Worm (Caenorhabditis elegans): ENCODE results near the gene F52D10.4.

F52D10.4 gene

ce11 chrX:11603234-11604108 is 13.8 kb upstream of the F52D10.4 start (continued):
- no peak for TF ChIP-seq aptf-3 (GFP tag; IDR thresholded peaks at IDR 0.05)
- peak; percentile 64 for TF ChIP-seq ztf-3 (GFP tag; optimal IDR thresholded peaks at IDR 0.05)
- TF ChIP-seq F22D6.2 (tag; optimal IDR thresholded peaks at IDR 0.05): peak; percentile 8
- TF ChIP-seq ztf-18 (tag; optimal IDR thresholded peaks at IDR 0.05): peak; percentile 9
- no peak for TF ChIP-seq egl-18 (GFP tag; IDR thresholded peaks at IDR 0.05)
- TF ChIP-seq ZK185.1 (tag; optimal IDR thresholded peaks at IDR 0.05; ENCODE audit: poor library complexity, severe bottlenecking): peak; percentile 64
- peak; percentile 60 for TF ChIP-seq B0035.1 (tag; optimal IDR thresholded peaks at IDR 0.05)
- TF ChIP-seq akir-1 (GFP tag; optimal IDR thresholded peaks at IDR 0.05): no peak
- TF ChIP-seq lag-1 (GFP tag; IDR thresholded peaks at IDR 0.05): no peak
- no peak for TF ChIP-seq lir-1 (GFP tag; conservative IDR thresholded peaks at IDR 0.05)
- no peak for TF ChIP-seq F33H1.4 (GFP tag; IDR thresholded peaks at IDR 0.05)
- TF ChIP-seq tbx-9 (tag; optimal IDR thresholded peaks at IDR 0.05; ENCODE audit: borderline replicate concordance): no peak
- TF ChIP-seq pbrm-1 (GFP tag; IDR thresholded peaks at IDR 0.05): no peak
- TF ChIP-seq tbp1 (GFP tag; optimal IDR thresholded peaks at IDR 0.05): peak; percentile 51
- TF ChIP-seq B0336.3 (GFP tag; IDR thresholded peaks at IDR 0.05): peak; percentile 86
- peak; percentile 76 for TF ChIP-seq ama-1 (optimal IDR thresholded peaks at IDR 0.05)
- TF ChIP-seq ama-1 (GFP tag; optimal IDR thresholded peaks at IDR 0.05): peak in 1 of 2 experiments; percentile 36
- TF ChIP-seq lin-26 (GFP tag; IDR thresholded peaks at IDR 0.05): no peak
- TF ChIP-seq snpc-4 (GFP tag; optimal IDR thresholded peaks at IDR 0.05): no peak
- no peak for TF ChIP-seq snpc-4 (tag; optimal IDR thresholded peaks at IDR 0.05)
- peak; percentile 53; the same call in 1 of the 2 replicates for TF ChIP-seq nfyb-1 (GFP tag; IDR thresholded peaks at IDR 0.05)
- no peak for TF ChIP-seq F55B11.4 (tag; optimal IDR thresholded peaks at IDR 0.05; ENCODE audit: borderline replicate concordance, insufficient read depth)
- TF ChIP-seq nhr-27 (tag; optimal IDR thresholded peaks at IDR 0.05): no peak
- no peak for TF ChIP-seq T26A5.8 (tag; optimal IDR thresholded peaks at IDR 0.05)
- no peak for TF ChIP-seq F39B2.1 (GFP tag; IDR thresholded peaks at IDR 0.05)
- no peak for TF ChIP-seq let-526 (GFP tag; IDR thresholded peaks at IDR 0.05)
- peak; percentile 74 for TF ChIP-seq gei-17 (GFP tag; optimal IDR thresholded peaks at IDR 0.05)
- TF ChIP-seq ccch-3 (GFP tag; optimal IDR thresholded peaks at IDR 0.05): no peak
- TF ChIP-seq F57C9.4 (tag; optimal IDR thresholded peaks at IDR 0.05): no peak
- peak; percentile 62; the same call in 1 of the 2 replicates for TF ChIP-seq cebp-1 (GFP tag; IDR thresholded peaks at IDR 0.05)
- peak; percentile 82 for TF ChIP-seq cebp-1 (tag; optimal IDR thresholded peaks at IDR 0.05)
- peak in 1 of 3 experiments; percentile 56 for TF ChIP-seq lin-35 (GFP tag; optimal IDR thresholded peaks at IDR 0.05)
- TF ChIP-seq mel-28 (tag; optimal IDR thresholded peaks at IDR 0.05; ENCODE audit: borderline replicate concordance): no peak
- TF ChIP-seq madf-8 (GFP tag; conservative IDR thresholded peaks at IDR 0.05): no peak

- TF ChIP-seq ama-1 (optimal IDR thresholded peaks at IDR 0.05): peak; percentile 72
- TF ChIP-seq ama-1 (GFP tag; optimal IDR thresholded peaks at IDR 0.05): no peak
- TF ChIP-seq hrde-1 (tag; optimal IDR thresholded peaks at IDR 0.05; ENCODE audit: borderline replicate concordance): no peak
- no peak for TF ChIP-seq tbp1 (GFP tag; optimal IDR thresholded peaks at IDR 0.05)
These were observed 12.0 kb upstream of the F52D10.4 start, which contains the start of gene ftt-2 for ce11 chrX:11605214-11605765. ftt-2 (minus strand) TSS chrX:11605419.

Measured in whole organism, young adult.